Worm (Caenorhabditis elegans) whole organism, late embryonic: ENCODE data around the gene K05F1.1.
"Not testable (repeated sequence)": the region's sequence is repeated elsewhere in the genome, so short reads cannot be mapped to it uniquely, and the experiment has no call there.

Experiments
- C08G9.2 ChIP-seq: sonication (generic microtip); optimal IDR thresholded peaks from 2 replicates; lab custom pipeline; 2016; ENCODE audit warnings: mild to moderate bottlenecking, missing genetic modification characterization, moderate library complexity, missing compliant biosample characterization
- C38D4.7 ChIP-seq: fragments of 200-800 bp; sonication (Bioruptor generic); optimal IDR thresholded peaks from 2 replicates; lab custom pipeline; 2018; ENCODE audit warnings: mild to moderate bottlenecking, missing genetic modification characterization, moderate library complexity, missing compliant biosample characterization
- F13H6.1 ChIP-seq: sonication (generic microtip); optimal IDR thresholded peaks from 2 replicates; lab custom pipeline; 2016; ENCODE audit warnings: missing genetic modification characterization, missing compliant biosample characterization
- K02D7.2 ChIP-seq: sonication (generic microtip); optimal IDR thresholded peaks from 2 replicates; lab custom pipeline; 2017; ENCODE audit warnings: mild to moderate bottlenecking, missing genetic modification characterization, missing compliant biosample characterization
- K09A11.1 ChIP-seq: sonication (generic microtip); optimal IDR thresholded peaks from 2 replicates; lab custom pipeline; 2017; ENCODE audit warnings: antibody characterized with exemption, mild to moderate bottlenecking, missing genetic modification characterization, missing compliant biosample characterization; ENCODE audit not compliant: insufficient read depth
- T23F11.4 ChIP-seq: fragments of 200-800 bp; sonication (Bioruptor generic); optimal IDR thresholded peaks from 2 replicates; lab custom pipeline; 2018; ENCODE audit warnings: mild to moderate bottlenecking, missing genetic modification characterization, missing compliant biosample characterization
- Y22D7AL.16 ChIP-seq: sonication (generic microtip); optimal IDR thresholded peaks from 2 replicates; lab custom pipeline; 2016; ENCODE audit warnings: missing genetic modification characterization, missing compliant biosample characterization
- ceh-14 ChIP-seq: sonication (generic microtip); optimal IDR thresholded peaks from 2 replicates; lab custom pipeline; 2016; ENCODE audit warnings: missing genotype, missing genetic modification characterization, missing compliant biosample characterization
- ceh-2 ChIP-seq: sonication (generic microtip); optimal IDR thresholded peaks from 2 replicates; lab custom pipeline; 2016; ENCODE audit warnings: missing genotype, missing genetic modification characterization, missing compliant biosample characterization
- ceh-22 ChIP-seq: sonication (generic microtip); optimal IDR thresholded peaks from 2 replicates; lab custom pipeline; 2017; ENCODE audit warnings: missing biosample characterization, missing genetic modification characterization
- ceh-24 ChIP-seq: sonication (generic microtip); optimal IDR thresholded peaks from 2 replicates; lab custom pipeline; 2016; ENCODE audit warnings: mild to moderate bottlenecking, missing genetic modification characterization, missing compliant biosample characterization
- ceh-30 ChIP-seq: fragments of 150-350 bp; optimal IDR thresholded peaks from 2 replicates; lab custom pipeline; 2014; ENCODE audit warnings: missing biosample characterization, missing genetic modification characterization
- ceh-31 ChIP-seq: sonication (generic microtip); optimal IDR thresholded peaks from 2 replicates; lab custom pipeline; 2016; ENCODE audit warnings: missing genetic modification characterization, missing compliant biosample characterization
- ceh-34 ChIP-seq: sonication (generic microtip); optimal IDR thresholded peaks from 2 replicates; lab custom pipeline; 2016; ENCODE audit warnings: mild to moderate bottlenecking, missing genetic modification characterization, missing compliant biosample characterization
- ceh-45 ChIP-seq: fragments of 200-800 bp; sonication (Bioruptor generic); IDR thresholded peaks from 2 replicates; pipeline ENCODE4 v1.3.6; 2022; ENCODE audit warnings: missing genetic modification reagents, missing genetic modification characterization, missing compliant biosample characterization
- ceh-48 ChIP-seq: sonication (generic microtip); optimal IDR thresholded peaks from 2 replicates; lab custom pipeline; 2016; ENCODE audit warnings: missing genetic modification characterization, inconsistent platforms, missing compliant biosample characterization
- elt-2 ChIP-seq: sonication (generic microtip); optimal IDR thresholded peaks from 2 replicates; lab custom pipeline; 2016; ENCODE audit warnings: missing genetic modification reagents, missing genetic modification characterization, missing compliant biosample characterization
- elt-4 ChIP-seq: sonication (generic microtip); optimal IDR thresholded peaks from 2 replicates; lab custom pipeline; 2016; ENCODE audit warnings: missing genetic modification characterization, missing compliant biosample characterization
- ets-4 ChIP-seq: sonication (generic microtip); optimal IDR thresholded peaks from 2 replicates; lab custom pipeline; 2016; ENCODE audit warnings: missing genetic modification characterization, missing compliant biosample characterization
- eyg-1 ChIP-seq: sonication (generic microtip); optimal IDR thresholded peaks from 2 replicates; lab custom pipeline; 2016; ENCODE audit warnings: missing genotype, missing genetic modification characterization, missing compliant biosample characterization
- fkh-10 ChIP-seq: fragments of 150-350 bp; optimal IDR thresholded peaks from 2 replicates; lab custom pipeline; 2014; ENCODE audit warnings: missing biosample characterization, missing genetic modification reagents, missing genetic modification characterization
- fkh-6 ChIP-seq: sonication (generic microtip); optimal IDR thresholded peaks from 2 replicates; lab custom pipeline; 2016; ENCODE audit warnings: missing genetic modification characterization, missing compliant biosample characterization
- hlh-30 ChIP-seq: sonication (generic microtip); optimal IDR thresholded peaks from 2 replicates; lab custom pipeline; 2017; ENCODE audit warnings: antibody characterized with exemption, missing genetic modification characterization, missing compliant biosample characterization; ENCODE audit not compliant: insufficient read depth
- hlh-8 ChIP-seq: sonication (generic microtip); optimal IDR thresholded peaks from 2 replicates; lab custom pipeline; 2016; ENCODE audit warnings: missing genotype, missing genetic modification characterization, missing compliant biosample characterization
- mec-3 ChIP-seq: sonication (generic microtip); optimal IDR thresholded peaks from 2 replicates; lab custom pipeline; 2016; ENCODE audit warnings: borderline replicate concordance, missing genetic modification characterization, missing compliant biosample characterization
- odd-2 ChIP-seq: sonication (generic microtip); optimal IDR thresholded peaks from 2 replicates; lab custom pipeline; 2017; ENCODE audit warnings: antibody characterized with exemption, mild to moderate bottlenecking, missing genetic modification characterization, missing compliant biosample characterization
- pag-3 ChIP-seq: sonication (generic microtip); optimal IDR thresholded peaks from 2 replicates; lab custom pipeline; 2016; ENCODE audit warnings: missing compliant biosample characterization, missing genetic modification characterization, borderline replicate concordance
- pax-1 ChIP-seq: fragments of 150-350 bp; optimal IDR thresholded peaks from 2 replicates; lab custom pipeline; 2014; ENCODE audit warnings: missing biosample characterization, missing genetic modification characterization
- pha-4 ChIP-seq: fragments of 150-350 bp; optimal IDR thresholded peaks from 2 replicates; lab custom pipeline; 2018; ENCODE audit warnings: missing biosample characterization, missing genetic modification reagents, missing genetic modification characterization
- pqm-1 ChIP-seq: sonication (generic microtip); optimal IDR thresholded peaks from 2 replicates; lab custom pipeline; 2016; ENCODE audit warnings: missing genetic modification characterization, missing compliant biosample characterization
- pros-1 ChIP-seq: fragments of 150-350 bp; optimal IDR thresholded peaks from 2 replicates; lab custom pipeline; 2014; ENCODE audit warnings: missing biosample characterization, missing genetic modification reagents, missing genetic modification characterization
- ref-2 ChIP-seq: sonication (generic microtip); optimal IDR thresholded peaks from 2 replicates; lab custom pipeline; 2016; ENCODE audit warnings: missing genetic modification characterization, missing compliant biosample characterization
- sdc-2 ChIP-seq: sonication (generic microtip); optimal IDR thresholded peaks from 2 replicates; lab custom pipeline; 2016; ENCODE audit warnings: missing genotype, missing genetic modification characterization, missing compliant biosample characterization
- tbx-2 ChIP-seq: sonication (generic microtip); optimal IDR thresholded peaks from 2 replicates; lab custom pipeline; 2016; ENCODE audit warnings: missing genetic modification characterization, missing compliant biosample characterization
- ttx-3 ChIP-seq: sonication (generic microtip); optimal IDR thresholded peaks from 2 replicates; lab custom pipeline; 2016; ENCODE audit warnings: missing genetic modification reagents, missing genetic modification characterization, missing compliant biosample characterization
- unc-42 ChIP-seq: sonication (generic microtip); optimal IDR thresholded peaks from 2 replicates; lab custom pipeline; 2016; ENCODE audit warnings: missing genotype, missing genetic modification characterization, missing compliant biosample characterization
- unc-55 ChIP-seq: sonication (generic microtip); optimal IDR thresholded peaks from 2 replicates; lab custom pipeline; 2017; ENCODE audit warnings: missing biosample characterization, missing genetic modification reagents, missing genetic modification characterization
- zip-5 ChIP-seq: sonication (generic microtip); optimal IDR thresholded peaks from 2 replicates; lab custom pipeline; 2016; ENCODE audit warnings: missing genetic modification characterization, missing compliant biosample characterization
- ztf-16 ChIP-seq: sonication (generic microtip); optimal IDR thresholded peaks from 2 replicates; lab custom pipeline; 2017; ENCODE audit warnings: missing genetic modification characterization, missing compliant biosample characterization

The K05F1.1 gene

ce11 chrII:5815382-5815781, 14.2 kb downstream of the K05F1.1 start, which contains the start of gene wago-5:
wago-5 (minus strand) TSS chrII:5815482.
- TF ChIP-seq K02D7.2, ceh-30, pqm-1 (tag; lab: Kevin White, UChicago): not testable (repeated sequence)

ce11 chrII:5816346-5816745, 15.2 kb downstream of the K05F1.1 start, which contains the start of gene ZK1248.20:
ZK1248.20 (plus strand) TSS chrII:5816646.
- TF ChIP-seq C38D4.7 (GFP tag; lab: Kevin White, UChicago) (no peak), elt-4 (tag; lab: Kevin White, UChicago) (no peak), ceh-48 (tag; lab: Kevin White, UChicago) (no peak), T23F11.4 (GFP tag; lab: Kevin White, UChicago) (no peak), unc-55 (no peak), ztf-16 (tag; lab: Kevin White, UChicago) (no peak), ttx-3 (tag; lab: Kevin White, UChicago) (no peak), K09A11.1 (tag; lab: Kevin White, UChicago) (no peak), pax-1 (no peak), ceh-34 (tag; lab: Kevin White, UChicago) (no peak), hlh-30 (no peak), pros-1 (tag; lab: Kevin White, UChicago) (no peak)

- TF ChIP-seq ets-4, result no peak
- no peak for TF ChIP-seq odd-2 (tag; lab: Kevin White, UChicago)
- no peak for TF ChIP-seq T23F11.4 (GFP tag; lab: Kevin White, UChicago)
- no peak for TF ChIP-seq ceh-45
- no peak for TF ChIP-seq pha-4 (tag; lab: Kevin White, UChicago)
- TF ChIP-seq eyg-1 (tag; lab: Kevin White, UChicago), result no peak
- no peak for TF ChIP-seq sdc-2
- TF ChIP-seq ceh-22, result no peak
- no peak for TF ChIP-seq elt-2 (tag; lab: Kevin White, UChicago)
- TF ChIP-seq K09A11.1 (tag; lab: Kevin White, UChicago), result no peak
- TF ChIP-seq zip-5, result no peak
- no peak for TF ChIP-seq mec-3 (tag; lab: Kevin White, UChicago)
- no peak for TF ChIP-seq ceh-31 (tag; lab: Kevin White, UChicago)
Observed at ce11 chrII:5818298-5818697, 17.1 kb downstream of the K05F1.1 start, which contains the start of gene ZK1248.4. ZK1248.4 (plus strand) TSS chrII:5818598.

ce11 chrII:5819655-5820054, 18.5 kb downstream of the K05F1.1 start:
- TF ChIP-seq tbx-2, result peak; percentile 65
- no peak for TF ChIP-seq fkh-10
- TF ChIP-seq ets-4, result peak; percentile 63
- TF ChIP-seq fkh-6 (tag; lab: Kevin White, UChicago), result peak; percentile 12
- TF ChIP-seq C08G9.2 (tag; lab: Kevin White, UChicago), result peak; percentile 68
- TF ChIP-seq ceh-24 (tag; lab: Kevin White, UChicago), result no peak
- TF ChIP-seq ceh-14, result peak; percentile 26
- peak; percentile 11 for TF ChIP-seq hlh-8 (tag; lab: Kevin White, UChicago)
- TF ChIP-seq pag-3 (tag; lab: Kevin White, UChicago), result no peak
- TF ChIP-seq unc-42 (tag; lab: Kevin White, UChicago), result peak; percentile 13
- TF ChIP-seq Y22D7AL.16 (tag; lab: Kevin White, UChicago), result no peak
- peak; percentile 71 for TF ChIP-seq ceh-31 (tag; lab: Kevin White, UChicago)
- peak; percentile 70 for TF ChIP-seq ceh-2
- TF ChIP-seq zip-5, result peak; percentile 24
- peak; percentile 48 for TF ChIP-seq ref-2
- TF ChIP-seq F13H6.1 (tag; lab: Kevin White, UChicago), result no peak
